Fruit fly (Drosophila melanogaster): Measurements from ENCODE around the gene CG12502.

Gene CG12502

DNA sequence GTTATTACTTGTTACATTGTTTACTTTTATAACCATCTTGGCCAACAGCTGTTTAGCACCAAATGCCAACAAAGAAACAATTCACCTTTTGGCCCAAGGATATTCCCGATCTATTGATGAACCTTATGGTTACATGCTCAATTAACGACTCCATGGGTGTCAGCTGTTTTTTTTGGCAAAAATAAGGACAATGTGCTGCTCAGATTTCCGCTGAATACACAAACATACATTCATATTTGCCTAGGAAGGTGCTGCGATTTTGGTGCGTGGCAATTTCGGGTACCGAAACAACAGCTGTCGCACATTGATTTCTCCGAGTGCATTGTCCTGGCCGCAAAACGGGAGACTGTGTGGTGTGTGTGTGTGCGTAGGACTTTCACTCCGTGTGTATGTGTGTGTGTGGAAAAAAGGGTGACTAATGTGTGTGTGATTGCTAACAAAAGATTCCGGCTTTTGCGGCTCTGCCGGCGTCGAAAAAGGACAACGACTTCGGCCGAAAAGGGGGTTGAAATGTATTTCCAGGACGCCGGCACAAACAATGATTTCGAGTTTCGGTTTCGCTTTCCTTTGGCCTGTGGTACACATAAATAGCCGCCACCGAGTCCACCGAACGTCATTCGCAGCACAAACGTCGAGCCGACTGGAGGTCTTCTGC is 43.4 kb downstream of the CG12502 start, which contains the start of gene nerfin-1 (continued):
- no peak for TF ChIP-seq CG10366 (GFP tag; IDR thresholded peaks at IDR 0.05)
- TF ChIP-seq CkIIα-i1 (GFP tag; IDR thresholded peaks at IDR 0.05): no peak
- no peak for TF ChIP-seq CG5245 (GFP tag; optimal IDR thresholded peaks at IDR 0.05)
- no peak for TF ChIP-seq Sox100B (GFP tag; optimal IDR thresholded peaks at IDR 0.05)
- peak; percentile 50 for TF ChIP-seq Deaf1 (tag; optimal IDR thresholded peaks at IDR 0.05)
- no peak for TF ChIP-seq Ravus (GFP tag; IDR thresholded peaks at IDR 0.05)
- TF ChIP-seq Awh (GFP tag; IDR thresholded peaks at IDR 0.05): no peak
- no peak for TF ChIP-seq CG13123 (GFP tag; optimal IDR thresholded peaks at IDR 0.05)
- TF ChIP-seq run (tag; optimal IDR thresholded peaks at IDR 0.05): no peak
- no peak for TF ChIP-seq CG32532 (GFP tag; IDR thresholded peaks at IDR 0.05)
- no peak for TF ChIP-seq eve (GFP tag; optimal IDR thresholded peaks at IDR 0.05)
- TF ChIP-seq CG4854 (GFP tag; optimal IDR thresholded peaks at IDR 0.05): no peak
- no peak for TF ChIP-seq Bdp1 (GFP tag; optimal IDR thresholded peaks at IDR 0.05)
- peak; percentile 27; the same call in 1 of the 2 replicates for TF ChIP-seq CG6689 (GFP tag; IDR thresholded peaks at IDR 0.05)
- no peak for TF ChIP-seq CG12942 (GFP tag; optimal IDR thresholded peaks at IDR 0.05)
- TF ChIP-seq chif (GFP tag; optimal IDR thresholded peaks at IDR 0.05): peak in 1 of 2 experiments; percentile 51
- TF ChIP-seq ems (GFP tag; optimal IDR thresholded peaks at IDR 0.05): no peak
- TF ChIP-seq odd (GFP tag; optimal IDR thresholded peaks at IDR 0.05): no peak
- TF ChIP-seq CG12071 (GFP tag; optimal IDR thresholded peaks at IDR 0.05): no peak
- no peak for TF ChIP-seq CG6654 (GFP tag; optimal IDR thresholded peaks at IDR 0.05)
- TF ChIP-seq CG13775 (GFP tag; optimal IDR thresholded peaks at IDR 0.05): peak; percentile 13
- no peak for TF ChIP-seq salm (tag; optimal IDR thresholded peaks at IDR 0.05)
- no peak for TF ChIP-seq CG8478 (optimal IDR thresholded peaks at IDR 0.05)
- no peak for TF ChIP-seq CG14965 (GFP tag; optimal IDR thresholded peaks at IDR 0.05; ENCODE audit: borderline replicate concordance)
- 0 out of 3 replicates have a peak, but pooled peaks have one; percentile 22 for TF ChIP-seq CG16813 (GFP tag; IDR thresholded peaks at IDR 0.05; ENCODE audit: partially characterized antibody)
- TF ChIP-seq schlank (tag; optimal IDR thresholded peaks at IDR 0.05): no peak
- TF ChIP-seq Xrp1 (GFP tag; IDR thresholded peaks at IDR 0.05): no peak
- no peak for TF ChIP-seq CG17802 (tag; optimal IDR thresholded peaks at IDR 0.05)
- no peak for TF ChIP-seq CG9817 (tag; optimal IDR thresholded peaks at IDR 0.05)
- no peak for TF ChIP-seq Myb (GFP tag; optimal IDR thresholded peaks at IDR 0.05)
- TF ChIP-seq fd3F (GFP tag; optimal IDR thresholded peaks at IDR 0.05): no peak
- no peak for TF ChIP-seq CG4730 (GFP tag; IDR thresholded peaks at IDR 0.05)
- TF ChIP-seq Atf6 (GFP tag; IDR thresholded peaks at IDR 0.05): no peak
- TF ChIP-seq pum (GFP tag; optimal IDR thresholded peaks at IDR 0.05): peak; percentile 17
- no peak for TF ChIP-seq chinmo (GFP tag; IDR thresholded peaks at IDR 0.05; ENCODE audit: partially characterized antibody)
- TF ChIP-seq Pdp1 (GFP tag; optimal IDR thresholded peaks at IDR 0.05): peak in 1 of 2 experiments; percentile 15
- TF ChIP-seq trh (GFP tag; optimal IDR thresholded peaks at IDR 0.05): no peak
- TF ChIP-seq CG7928 (GFP tag; optimal IDR thresholded peaks at IDR 0.05): no peak
- peak; percentile 42 for TF ChIP-seq Atf-2 (GFP tag; optimal IDR thresholded peaks at IDR 0.05)
- no peak for TF ChIP-seq gcm2 (GFP tag; optimal IDR thresholded peaks at IDR 0.05)
- TF ChIP-seq CG34376 (GFP tag; optimal IDR thresholded peaks at IDR 0.05): no peak
- no peak for TF ChIP-seq Aef1 (GFP tag; IDR thresholded peaks at IDR 0.05)
- no peak for TF ChIP-seq D19B (GFP tag; optimal IDR thresholded peaks at IDR 0.05)
- TF ChIP-seq Hey (tag; optimal IDR thresholded peaks at IDR 0.05): no peak
- TF ChIP-seq stwl (tag; optimal IDR thresholded peaks at IDR 0.05): no peak
- no peak for TF ChIP-seq ro (GFP tag; IDR thresholded peaks at IDR 0.05)
- TF ChIP-seq CG18619 (GFP tag; optimal IDR thresholded peaks at IDR 0.05): no peak
- no peak for TF ChIP-seq CG15073 (GFP tag; optimal IDR thresholded peaks at IDR 0.05)
- TF ChIP-seq Oaz (GFP tag; IDR thresholded peaks at IDR 0.05): no peak
- peak; percentile 8 for TF ChIP-seq NC2β (GFP tag; optimal IDR thresholded peaks at IDR 0.05)
- peak; percentile 78 for TF ChIP-seq sens (GFP tag)
- no peak for TF ChIP-seq lbe (GFP tag; optimal IDR thresholded peaks at IDR 0.05)
